Fruit fly (Drosophila melanogaster): ENCODE measurements around the gene CG7236.

Gene CG7236

dm6 chr2L:5723859-5724475 lies 17.8 kb downstream of the CG7236 start:
- peak; percentile 56; the same call in 2 of the 3 replicates for TF ChIP-seq CG4496 (GFP tag; IDR thresholded peaks at IDR 0.05)
- TF ChIP-seq CG13204 (GFP tag; optimal IDR thresholded peaks at IDR 0.05): no peak

- TF ChIP-seq CG10348 (GFP tag; IDR thresholded peaks at IDR 0.05): no peak
- TF ChIP-seq CG12605 (GFP tag; IDR thresholded peaks at IDR 0.05): peak; percentile 18; the same call in 1 of the 2 replicates
Measured at dm6 chr2L:5724521-5725023, 18.4 kb downstream of the CG7236 start, which contains the start of gene CG11030. TSS of gene CG11030 (plus strand) at chr2L:5724656.

- TF ChIP-seq Pif1B (GFP tag; optimal IDR thresholded peaks at IDR 0.05) (no peak), CG4496 (GFP tag; IDR thresholded peaks at IDR 0.05) (no peak), Pif1A (GFP tag; optimal IDR thresholded peaks at IDR 0.05) (no peak), CG32121 (GFP tag; IDR thresholded peaks at IDR 0.05) (no peak), D1 (tag; optimal IDR thresholded peaks at IDR 0.05) (no peak), fd96Ca (GFP tag; IDR thresholded peaks at IDR 0.05) (no peak), Ets98B (GFP tag; IDR thresholded peaks at IDR 0.05) (no peak), EcR (GFP tag; optimal IDR thresholded peaks at IDR 0.05) (no peak), CG15710 (tag; optimal IDR thresholded peaks at IDR 0.05) (no peak), CG8159 (tag; optimal IDR thresholded peaks at IDR 0.05) (no peak), Snoo (tag; optimal IDR thresholded peaks at IDR 0.05) (no peak), CG8301 (tag; optimal IDR thresholded peaks at IDR 0.05) (no peak), gl (tag; optimal IDR thresholded peaks at IDR 0.05) (no peak), CG34367 (tag; optimal IDR thresholded peaks at IDR 0.05) (no peak), CG14655 (GFP tag; optimal IDR thresholded peaks at IDR 0.05) (no peak), CG13204 (GFP tag; optimal IDR thresholded peaks at IDR 0.05) (no peak), CG12605 (GFP tag; IDR thresholded peaks at IDR 0.05) (no peak), CG9948 (tag; optimal IDR thresholded peaks at IDR 0.05) (no peak), CG17806 (tag; optimal IDR thresholded peaks at IDR 0.05) (no peak)
Measured at dm6 chr2L:5726049-5726448, 19.9 kb downstream of the CG7236 start.

- TF ChIP-seq CG8301 (tag; optimal IDR thresholded peaks at IDR 0.05) (no peak), fd96Ca (GFP tag; IDR thresholded peaks at IDR 0.05) (no peak), CG12605 (GFP tag; IDR thresholded peaks at IDR 0.05) (no peak), CG32121 (GFP tag; IDR thresholded peaks at IDR 0.05) (no peak), Pif1B (GFP tag; optimal IDR thresholded peaks at IDR 0.05) (no peak), D1 (tag; optimal IDR thresholded peaks at IDR 0.05) (no peak), Pif1A (GFP tag; optimal IDR thresholded peaks at IDR 0.05) (no peak), CG8159 (tag; optimal IDR thresholded peaks at IDR 0.05) (no peak)
Measured at dm6 chr2L:5728711-5729110, 22.5 kb downstream of the CG7236 start, which contains the start of gene CG14006. TSS of gene CG14006 (minus strand) at chr2L:5728811.

- TF ChIP-seq CG9948 (tag; optimal IDR thresholded peaks at IDR 0.05): peak; percentile 9
- no peak for TF ChIP-seq D1 (tag; optimal IDR thresholded peaks at IDR 0.05)
- TF ChIP-seq CG14655 (GFP tag; optimal IDR thresholded peaks at IDR 0.05): peak; percentile 52
- TF ChIP-seq Pif1A (GFP tag; optimal IDR thresholded peaks at IDR 0.05): peak; percentile 22
- TF ChIP-seq fd96Ca (GFP tag; IDR thresholded peaks at IDR 0.05): 0 out of 3 replicates have a peak, but pooled peaks have one; percentile 34
- TF ChIP-seq CG8159 (tag; optimal IDR thresholded peaks at IDR 0.05): peak; percentile 37
- TF ChIP-seq Snoo (tag; optimal IDR thresholded peaks at IDR 0.05): no peak
- TF ChIP-seq CG32121 (GFP tag; IDR thresholded peaks at IDR 0.05): 0 out of 2 replicates have a peak, but pooled peaks have one; percentile 21
Measured at dm6 chr2L:5730432-5730831, 24.3 kb downstream of the CG7236 start.

dm6 chr2L:5740740-5741139 lies 34.6 kb downstream of the CG7236 start:
- TF ChIP-seq CG17806 (tag; optimal IDR thresholded peaks at IDR 0.05): no peak
- no peak for TF ChIP-seq rn (GFP tag; IDR thresholded peaks at IDR 0.05)
- TF ChIP-seq Ets98B (GFP tag; IDR thresholded peaks at IDR 0.05): peak; percentile 32; the same call in 1 of the 2 replicates
- peak; percentile 62 for TF ChIP-seq CG13204 (GFP tag; optimal IDR thresholded peaks at IDR 0.05)
- peak; percentile 76; the same call in 2 of the 3 replicates for TF ChIP-seq CG4496 (GFP tag; IDR thresholded peaks at IDR 0.05)
- TF ChIP-seq CG8301 (tag; optimal IDR thresholded peaks at IDR 0.05): no peak
- peak; percentile 41; the same call in 1 of the 3 replicates for TF ChIP-seq fd96Ca (GFP tag; IDR thresholded peaks at IDR 0.05)
- peak; percentile 14; the same call in 1 of the 2 replicates for TF ChIP-seq CG12605 (GFP tag; IDR thresholded peaks at IDR 0.05)
- TF ChIP-seq CG32121 (GFP tag; IDR thresholded peaks at IDR 0.05): peak; percentile 24; the same call in 1 of the 2 replicates

- TF ChIP-seq CG34367 (tag; optimal IDR thresholded peaks at IDR 0.05) (no peak), Pif1A (GFP tag; optimal IDR thresholded peaks at IDR 0.05) (no peak)
Measured at dm6 chr2L:5741144-5741543, 35.0 kb downstream of the CG7236 start, which contains the start of gene CG11147. TSS of gene CG11147 (minus strand) at chr2L:5741244.
